Fruit fly (Drosophila melanogaster) Kc167 (cell line): ENCODE data around the gene CG31088.

ENCODE experiments used
- Myc ChIP-seq: fragments of >200 bp; optimal IDR thresholded peaks from 2 replicates; lab custom pipeline; 2017; ENCODE audit warnings: missing external identifiers
- h ChIP-seq: fragments of >200 bp; optimal IDR thresholded peaks from 3 replicates; lab custom pipeline; 2018; ENCODE audit warnings: missing external identifiers
- insv ChIP-seq: fragments of >200 bp; optimal IDR thresholded peaks from 3 replicates; lab custom pipeline; 2018; ENCODE audit warnings: missing external identifiers
- psq ChIP-seq: fragments of >200 bp; optimal IDR thresholded peaks from 2 replicates; lab custom pipeline; 2017; ENCODE audit warnings: missing external identifiers

DNA sequence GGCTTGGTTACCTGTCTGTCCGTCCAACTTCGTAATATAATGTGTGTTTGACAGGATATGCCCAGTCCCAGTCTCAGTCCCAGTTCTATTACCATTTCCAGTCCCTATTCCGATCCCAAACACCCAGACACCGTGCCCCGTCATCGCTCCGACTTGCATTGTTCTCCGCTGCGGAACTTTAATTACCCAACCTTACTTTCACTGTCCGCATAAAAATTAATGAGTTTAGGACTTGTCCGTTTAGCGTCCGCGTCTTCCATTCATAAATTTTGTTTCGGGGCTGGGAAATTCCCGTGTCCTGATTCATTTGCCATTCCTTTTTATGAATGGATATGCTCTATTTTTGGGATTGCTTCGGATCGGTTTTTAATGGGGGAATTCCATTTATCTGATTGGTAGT, 37.6 kb upstream of the CG31088 start:
- TF ChIP-seq h (lab: Kevin White, UChicago) (no peak), psq (lab: Kevin White, UChicago) (no peak), insv (lab: Kevin White, UChicago) (no peak), Myc (lab: Kevin White, UChicago) (no peak)
